Worm (Caenorhabditis elegans) whole organism, early embryonic: ENCODE measurements around the gene pept-1.

Experiments
- B0310.2 ChIP-seq: sonication (generic microtip); optimal IDR thresholded peaks from 2 replicates; lab custom pipeline; 2016; ENCODE audit warnings: mild to moderate bottlenecking, missing genetic modification characterization, missing compliant biosample characterization
- F13C5.2 ChIP-seq: sonication (generic microtip); optimal IDR thresholded peaks from 2 replicates; lab custom pipeline; 2017; ENCODE audit warnings: mild to moderate bottlenecking, missing genetic modification characterization, inconsistent platforms, missing compliant biosample characterization
- aly-1 ChIP-seq: sonication (generic microtip); optimal IDR thresholded peaks from 2 replicates; lab custom pipeline; 2016; ENCODE audit warnings: missing genetic modification characterization, missing compliant biosample characterization
- ama-1 ChIP-seq: fragments of 150-350 bp; optimal IDR thresholded peaks from 2 replicates; lab custom pipeline; 2014
- ceh-13 ChIP-seq: fragments of 200-800 bp; sonication (Bioruptor generic); optimal IDR thresholded peaks from 2 replicates; lab custom pipeline; 2018; ENCODE audit warnings: mild to moderate bottlenecking, missing genetic modification characterization, missing compliant biosample characterization
- ceh-36 ChIP-seq: sonication (generic microtip); optimal IDR thresholded peaks from 2 replicates; lab custom pipeline; 2016; ENCODE audit warnings: missing genetic modification characterization, inconsistent platforms, missing compliant biosample characterization
- ets-7 ChIP-seq: sonication (generic microtip); optimal IDR thresholded peaks from 2 replicates; lab custom pipeline; 2016; ENCODE audit warnings: missing genotype, missing genetic modification characterization, missing compliant biosample characterization
- flt-1 ChIP-seq: fragments of 200-800 bp; sonication (Bioruptor generic); IDR thresholded peaks from 2 replicates; pipeline ENCODE4 v1.3.6; 2022; ENCODE audit warnings: missing genetic modification characterization, missing compliant biosample characterization
- hmbx-1 ChIP-seq: sonication (generic microtip); optimal IDR thresholded peaks from 2 replicates; lab custom pipeline; 2016; ENCODE audit warnings: mild to moderate bottlenecking, missing genetic modification characterization, missing compliant biosample characterization
- hmg-4 ChIP-seq: fragments of 200-800 bp; sonication (Bioruptor generic); optimal IDR thresholded peaks from 2 replicates; lab custom pipeline; 2018; ENCODE audit warnings: mild to moderate bottlenecking, missing genetic modification characterization, missing compliant biosample characterization
- hnd-1 ChIP-seq: sonication (generic microtip); optimal IDR thresholded peaks from 2 replicates; lab custom pipeline; 2016; ENCODE audit warnings: missing genetic modification characterization, missing compliant biosample characterization
- pes-1 ChIP-seq: fragments of 200-800 bp; sonication (Bioruptor generic); IDR thresholded peaks from 2 replicates; pipeline ENCODE4 v1.3.6; 2022; ENCODE audit warnings: missing genetic modification reagents, missing genetic modification characterization, missing compliant biosample characterization
- scrt-1 ChIP-seq: fragments of 200-800 bp; sonication (Bioruptor generic); IDR thresholded peaks from 2 replicates; pipeline ENCODE4 v1.3.6; 2022; ENCODE audit warnings: missing genetic modification characterization, missing compliant biosample characterization
- sea-1 ChIP-seq: fragments of 200-800 bp; sonication (Bioruptor generic); conservative IDR thresholded peaks from 2 replicates; pipeline ENCODE4 v1.3.6; 2022; ENCODE audit warnings: missing genetic modification characterization, missing compliant biosample characterization
- tbx-11 ChIP-seq: fragments of 200-800 bp; sonication (Bioruptor generic); IDR thresholded peaks from 2 replicates; pipeline ENCODE4 v1.3.6; 2022; ENCODE audit warnings: missing genetic modification characterization, missing compliant biosample characterization
- tbx-37 ChIP-seq: fragments of 200-800 bp; sonication (Bioruptor generic); conservative IDR thresholded peaks from 2 replicates; pipeline ENCODE4 v1.3.6; 2022; ENCODE audit warnings: missing genetic modification reagents, missing genetic modification characterization, missing compliant biosample characterization
- tra-4 ChIP-seq: sonication (generic microtip); optimal IDR thresholded peaks from 2 replicates; lab custom pipeline; 2017; ENCODE audit warnings: missing genetic modification characterization, missing compliant biosample characterization

The pept-1 gene

ce11 chrX:6462995-6463462, 6.4 kb downstream of the pept-1 start, which contains the start of gene C15B12.2:
Gene C15B12.2, plus strand, starts transcription at chrX:6463412.
- TF ChIP-seq ceh-13 (GFP tag; lab: Kevin White, UChicago) (no peak), F13C5.2 (tag; lab: Kevin White, UChicago) (no peak), B0310.2 (no peak), ceh-36 (tag; lab: Kevin White, UChicago) (no peak), pes-1 (no peak), ets-7 (tag; lab: Kevin White, UChicago) (no peak), flt-1 (GFP tag; lab: Robert Waterston, UW) (no peak), ama-1 (lab: Kevin White, UChicago) (no peak), hmbx-1 (tag; lab: Kevin White, UChicago) (no peak), tbx-11 (GFP tag; lab: Robert Waterston, UW) (no peak), aly-1 (tag; lab: Kevin White, UChicago) (no peak), sea-1 (GFP tag; lab: Robert Waterston, UW) (no peak), tbx-37 (GFP tag; lab: Robert Waterston, UW) (no peak), tra-4 (tag; lab: Kevin White, UChicago) (no peak), hmg-4 (GFP tag; lab: Kevin White, UChicago) (no peak), hnd-1 (tag; lab: Kevin White, UChicago) (no peak), scrt-1 (GFP tag; lab: Robert Waterston, UW) (no peak)

- no peak for TF ChIP-seq hmbx-1 (tag; lab: Kevin White, UChicago)
- no peak for TF ChIP-seq B0310.2
- TF ChIP-seq aly-1 (tag; lab: Kevin White, UChicago): no peak
- TF ChIP-seq sea-1 (GFP tag; lab: Robert Waterston, UW): no peak
- no peak for TF ChIP-seq ets-7 (tag; lab: Kevin White, UChicago)
- no peak for TF ChIP-seq ceh-13 (GFP tag; lab: Kevin White, UChicago)
- TF ChIP-seq hmg-4 (GFP tag; lab: Kevin White, UChicago): no peak
- TF ChIP-seq scrt-1 (GFP tag; lab: Robert Waterston, UW): no peak
- no peak for TF ChIP-seq tra-4 (tag; lab: Kevin White, UChicago)
- TF ChIP-seq F13C5.2 (tag; lab: Kevin White, UChicago): no peak
- TF ChIP-seq tbx-11 (GFP tag; lab: Robert Waterston, UW): no peak
- TF ChIP-seq pes-1: no peak
- no peak for TF ChIP-seq ama-1 (lab: Kevin White, UChicago)
- no peak for TF ChIP-seq ceh-36 (tag; lab: Kevin White, UChicago)
- no peak for TF ChIP-seq flt-1 (GFP tag; lab: Robert Waterston, UW)
- no peak for TF ChIP-seq tbx-37 (GFP tag; lab: Robert Waterston, UW)
These were observed 10.8 kb downstream of the pept-1 start, which contains the start of gene C15B12.3 for ce11 chrX:6467462-6467861. Gene C15B12.3, minus strand, starts transcription at chrX:6467562.

DNA sequence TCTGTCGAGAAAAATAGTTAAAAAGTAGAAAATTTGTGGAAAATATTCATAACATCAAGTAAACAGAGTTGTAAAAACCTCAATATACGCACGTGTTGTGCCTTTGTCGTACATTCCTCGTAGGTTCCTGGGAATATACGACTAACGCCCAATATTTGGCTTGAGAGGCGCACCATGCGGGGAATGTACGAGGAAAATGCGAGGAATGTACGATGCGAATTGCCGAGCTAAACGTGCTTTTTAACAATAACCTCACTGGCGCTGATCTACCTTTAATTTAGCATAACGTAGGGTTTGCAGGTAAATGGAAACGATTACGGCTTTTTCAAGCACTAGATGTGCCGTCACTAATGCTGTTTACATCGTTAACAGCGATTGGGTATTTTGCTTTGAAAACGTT, 11.8 kb downstream of the pept-1 start, which contains the start of gene C15B12.9:
TSS of gene C15B12.9 (plus strand) at position 301 of the 400 bp plus-strand sequence.
- no peak for TF ChIP-seq scrt-1 (GFP tag; lab: Robert Waterston, UW)
- no peak for TF ChIP-seq ama-1 (lab: Kevin White, UChicago)
- no peak for TF ChIP-seq flt-1 (GFP tag; lab: Robert Waterston, UW)
- TF ChIP-seq B0310.2: no peak
- TF ChIP-seq pes-1: no peak
- no peak for TF ChIP-seq hmg-4 (GFP tag; lab: Kevin White, UChicago)
- no peak for TF ChIP-seq ceh-36 (tag; lab: Kevin White, UChicago)
- no peak for TF ChIP-seq ceh-13 (GFP tag; lab: Kevin White, UChicago)
- no peak for TF ChIP-seq tbx-11 (GFP tag; lab: Robert Waterston, UW)
- TF ChIP-seq sea-1 (GFP tag; lab: Robert Waterston, UW): no peak
- no peak for TF ChIP-seq ets-7 (tag; lab: Kevin White, UChicago)
- TF ChIP-seq tbx-37 (GFP tag; lab: Robert Waterston, UW): no peak
- TF ChIP-seq aly-1 (tag; lab: Kevin White, UChicago): no peak
- TF ChIP-seq hmbx-1 (tag; lab: Kevin White, UChicago): no peak
- TF ChIP-seq tra-4 (tag; lab: Kevin White, UChicago): no peak

- no peak for TF ChIP-seq tra-4 (tag; lab: Kevin White, UChicago)
- no peak for TF ChIP-seq tbx-11 (GFP tag; lab: Robert Waterston, UW)
- TF ChIP-seq ceh-13 (GFP tag; lab: Kevin White, UChicago): no peak
- no peak for TF ChIP-seq ama-1 (lab: Kevin White, UChicago)
- TF ChIP-seq ceh-36 (tag; lab: Kevin White, UChicago): no peak
- TF ChIP-seq pes-1: no peak
- no peak for TF ChIP-seq flt-1 (GFP tag; lab: Robert Waterston, UW)
- TF ChIP-seq scrt-1 (GFP tag; lab: Robert Waterston, UW): no peak
- TF ChIP-seq sea-1 (GFP tag; lab: Robert Waterston, UW): no peak
- TF ChIP-seq tbx-37 (GFP tag; lab: Robert Waterston, UW): no peak
- no peak for TF ChIP-seq hmbx-1 (tag; lab: Kevin White, UChicago)
- TF ChIP-seq aly-1 (tag; lab: Kevin White, UChicago): no peak
- no peak for TF ChIP-seq B0310.2
- no peak for TF ChIP-seq F13C5.2 (tag; lab: Kevin White, UChicago)
- no peak for TF ChIP-seq ets-7 (tag; lab: Kevin White, UChicago)
- no peak for TF ChIP-seq hmg-4 (GFP tag; lab: Kevin White, UChicago)
These were observed 17.1 kb downstream of the pept-1 start, which contains the start of the genes C15B12.4 and C15B12.8 for ce11 chrX:6473698-6474314. Gene C15B12.4, minus strand, starts transcription at chrX:6473748. Gene C15B12.8, plus strand, starts transcription at chrX:6474264.

- TF ChIP-seq tbx-11 (GFP tag; lab: Robert Waterston, UW): no peak
- TF ChIP-seq hmbx-1 (tag; lab: Kevin White, UChicago): no peak
- TF ChIP-seq tbx-37 (GFP tag; lab: Robert Waterston, UW): no peak
- TF ChIP-seq tra-4 (tag; lab: Kevin White, UChicago): no peak
- TF ChIP-seq hmg-4 (GFP tag; lab: Kevin White, UChicago): no peak
- no peak for TF ChIP-seq pes-1
- TF ChIP-seq B0310.2: no peak
- TF ChIP-seq F13C5.2 (tag; lab: Kevin White, UChicago): no peak
- no peak for TF ChIP-seq ama-1 (lab: Kevin White, UChicago)
- TF ChIP-seq aly-1 (tag; lab: Kevin White, UChicago): no peak
- no peak for TF ChIP-seq ets-7 (tag; lab: Kevin White, UChicago)
- TF ChIP-seq ceh-13 (GFP tag; lab: Kevin White, UChicago): no peak
- TF ChIP-seq sea-1 (GFP tag; lab: Robert Waterston, UW): no peak
- no peak for TF ChIP-seq hnd-1 (tag; lab: Kevin White, UChicago)
- TF ChIP-seq scrt-1 (GFP tag; lab: Robert Waterston, UW): no peak
These were observed 19.9 kb downstream of the pept-1 start, which contains the start of gene C15B12.1 for ce11 chrX:6476540-6476939. Gene C15B12.1, plus strand, starts transcription at chrX:6476810.
